Worm (Caenorhabditis elegans) whole organism, L4 larva: ENCODE results near the gene ast-1.
"Not testable (repeated sequence)": the region's sequence is repeated elsewhere in the genome, so short reads cannot be mapped to it uniquely, and the experiment has no call there.

ENCODE experiments used
- T20F7.1 ChIP-seq: fragments of 200-800 bp; sonication (Bioruptor generic); optimal IDR thresholded peaks from 2 replicates; lab custom pipeline; 2018; ENCODE audit warnings: mild to moderate bottlenecking, missing genetic modification characterization, missing compliant biosample characterization
- Y5F2A.4 ChIP-seq: fragments of 200-800 bp; sonication (Bioruptor generic); optimal IDR thresholded peaks from 2 replicates; lab custom pipeline; 2018; ENCODE audit warnings: mild to moderate bottlenecking, missing genetic modification characterization, missing compliant biosample characterization
- ZK546.5 ChIP-seq, 2 experiments: sonication (generic microtip); optimal IDR thresholded peaks; 2 replicates each; lab custom pipeline; 2017; ENCODE audit warnings: missing biosample characterization in 2 of 2, missing genetic modification characterization in 2 of 2
- aha-1 ChIP-seq: fragments of 150-350 bp; peaks from one replicate; lab custom pipeline; 2014; ENCODE audit warnings: missing biosample characterization, missing genetic modification characterization
- ceh-20 ChIP-seq: fragments of 200-800 bp; sonication (Bioruptor generic); IDR thresholded peaks from 2 replicates; pipeline ENCODE4 v1.3.6; 2022; ENCODE audit warnings: missing genetic modification reagents, missing genetic modification characterization, missing compliant biosample characterization
- ceh-44 ChIP-seq: fragments of 200-800 bp; sonication (Bioruptor generic); IDR thresholded peaks from 2 replicates; pipeline ENCODE4 v1.3.6; 2022; ENCODE audit warnings: missing genetic modification reagents, missing genetic modification characterization, missing compliant biosample characterization
- ceh-82 ChIP-seq: sonication (generic microtip); optimal IDR thresholded peaks from 2 replicates; lab custom pipeline; 2017; ENCODE audit warnings: missing biosample characterization, missing genetic modification characterization
- ctbp-1 ChIP-seq: fragments of 200-800 bp; sonication (Bioruptor generic); IDR thresholded peaks from 2 replicates; pipeline ENCODE4 v1.3.6; 2022; ENCODE audit warnings: missing genetic modification reagents, missing genetic modification characterization, missing compliant biosample characterization
- daf-12 ChIP-seq: fragments of 150-350 bp; optimal IDR thresholded peaks from 2 replicates; lab custom pipeline; 2014; ENCODE audit warnings: missing biosample characterization, missing genetic modification reagents, missing genetic modification characterization
- daf-16 ChIP-seq, 3 experiments: sonication (generic microtip); optimal IDR thresholded peaks; 2 replicates each; lab custom pipeline; 2016 to 2017; ENCODE audit warnings: missing genetic modification characterization in 3 of 3, missing genetic modification reagents in 3 of 3, mild to moderate bottlenecking in 2 of 3, missing compliant biosample characterization in 2 of 3, missing biosample characterization in 1 of 3, moderate library complexity in 1 of 3
- daf-19 ChIP-seq: fragments of 200-800 bp; sonication (Bioruptor generic); conservative IDR thresholded peaks from 2 replicates; pipeline ENCODE4 v1.3.6; 2022; ENCODE audit warnings: missing genetic modification characterization, missing compliant biosample characterization
- daf-8 ChIP-seq: fragments of 200-800 bp; sonication (Bioruptor generic); IDR thresholded peaks from 2 replicates; pipeline ENCODE4 v1.3.6; 2022; ENCODE audit warnings: missing genetic modification characterization, missing compliant biosample characterization
- dpl-1 ChIP-seq: fragments of 150-350 bp; optimal IDR thresholded peaks from 2 replicates; lab custom pipeline; 2014; ENCODE audit warnings: missing biosample characterization, missing genetic modification reagents, missing genetic modification characterization
- duxl-1 ChIP-seq: sonication (generic microtip); optimal IDR thresholded peaks from 2 replicates; lab custom pipeline; 2016; ENCODE audit warnings: mild to moderate bottlenecking, missing genetic modification characterization, moderate library complexity, missing compliant biosample characterization; ENCODE audit not compliant: poor library complexity
- dve-1 ChIP-seq: sonication (generic microtip); optimal IDR thresholded peaks from 2 replicates; lab custom pipeline; 2017; ENCODE audit warnings: antibody characterized with exemption, mild to moderate bottlenecking, missing genetic modification characterization, missing compliant biosample characterization; ENCODE audit not compliant: insufficient read depth
- egl-43 ChIP-seq: fragments of 200-800 bp; sonication (Bioruptor generic); IDR thresholded peaks from 2 replicates; pipeline ENCODE4 v1.3.6; 2022; ENCODE audit warnings: missing genetic modification reagents, missing genetic modification characterization, missing compliant biosample characterization
- hif-1 ChIP-seq, 2 experiments: sonication (generic microtip); optimal IDR thresholded peaks; 2 replicates each; lab custom pipeline; 2016 to 2017; ENCODE audit warnings: missing compliant biosample characterization in 2 of 2, missing genetic modification characterization in 2 of 2, missing genetic modification reagents in 2 of 2, missing genotype in 2 of 2, mild to moderate bottlenecking in 1 of 2
- hlh-11 ChIP-seq: fragments of 200-800 bp; sonication (Bioruptor generic); optimal IDR thresholded peaks from 2 replicates; lab custom pipeline; 2018; ENCODE audit warnings: mild to moderate bottlenecking, missing genetic modification characterization, missing compliant biosample characterization
- hmg-1.1 ChIP-seq: fragments of 200-800 bp; sonication (Bioruptor generic); IDR thresholded peaks from 2 replicates; pipeline ENCODE4 v1.3.6; 2022; ENCODE audit warnings: missing genetic modification reagents, missing genetic modification characterization, missing compliant biosample characterization
- jun-1 ChIP-seq: fragments of 150-350 bp; optimal IDR thresholded peaks from 2 replicates; lab custom pipeline; 2014; ENCODE audit warnings: missing biosample characterization, missing genetic modification reagents, missing genetic modification characterization
- lin-13 ChIP-seq: fragments of 150-350 bp; optimal IDR thresholded peaks from 2 replicates; lab custom pipeline; 2014; ENCODE audit warnings: missing biosample characterization, missing genetic modification reagents, missing genetic modification characterization
- lin-38 ChIP-seq: fragments of 200-800 bp; sonication (Bioruptor generic); IDR thresholded peaks from 2 replicates; pipeline ENCODE4 v1.3.6; 2022; ENCODE audit warnings: missing genetic modification reagents, missing genetic modification characterization, missing compliant biosample characterization
- lir-3 ChIP-seq: sonication (generic microtip); optimal IDR thresholded peaks from 2 replicates; lab custom pipeline; 2016; ENCODE audit warnings: mild to moderate bottlenecking, missing genetic modification characterization, missing compliant biosample characterization
- lsy-2 ChIP-seq, 2 experiments: fragments of 150-350 bp in 1 of 2; sonication (generic microtip) in 1 of 2; optimal IDR thresholded peaks; 2 replicates each; lab custom pipeline; 2014 to 2017; ENCODE audit warnings: missing biosample characterization in 2 of 2, missing genetic modification characterization in 2 of 2
- mxl-2 ChIP-seq: fragments of 200-800 bp; sonication (Bioruptor generic); conservative IDR thresholded peaks from 2 replicates; pipeline ENCODE4 v1.3.6; 2022; ENCODE audit warnings: missing genetic modification reagents, missing genetic modification characterization, missing compliant biosample characterization
- mxl-3 ChIP-seq: fragments of 200-800 bp; sonication (Bioruptor generic); optimal IDR thresholded peaks from 2 replicates; lab custom pipeline; 2018; ENCODE audit warnings: mild to moderate bottlenecking, missing genetic modification characterization, missing compliant biosample characterization
- nhr-111 ChIP-seq: fragments of 200-800 bp; sonication (Bioruptor generic); optimal IDR thresholded peaks from 2 replicates; lab custom pipeline; 2018; ENCODE audit warnings: mild to moderate bottlenecking, missing genetic modification characterization, missing compliant biosample characterization
- nhr-28 ChIP-seq: fragments of 150-350 bp; optimal IDR thresholded peaks from 2 replicates; lab custom pipeline; 2014; ENCODE audit warnings: missing biosample characterization, missing genetic modification characterization
- nhr-42 ChIP-seq: fragments of 200-800 bp; sonication (Bioruptor generic); IDR thresholded peaks from 2 replicates; pipeline ENCODE4 v1.3.6; 2022; ENCODE audit warnings: missing genetic modification characterization, missing compliant biosample characterization
- php-3 ChIP-seq: fragments of 200-800 bp; sonication (Bioruptor generic); IDR thresholded peaks from 2 replicates; pipeline ENCODE4 v1.3.6; 2022; ENCODE audit warnings: missing genetic modification reagents, missing genetic modification characterization, missing compliant biosample characterization
- pqm-1 ChIP-seq: sonication (generic microtip); optimal IDR thresholded peaks from 2 replicates; lab custom pipeline; 2017; ENCODE audit warnings: missing biosample characterization, missing genetic modification characterization
- saeg-2 ChIP-seq: fragments of 200-800 bp; sonication (Bioruptor generic); IDR thresholded peaks from 2 replicates; pipeline ENCODE4 v1.3.6; 2022; ENCODE audit warnings: missing genetic modification reagents, missing genetic modification characterization, missing compliant biosample characterization
- snpc-4 ChIP-seq: fragments of 150-350 bp; optimal IDR thresholded peaks from 2 replicates; lab custom pipeline; 2014; ENCODE audit warnings: missing biosample characterization, missing genetic modification characterization
- unc-130 ChIP-seq: sonication (generic microtip); optimal IDR thresholded peaks from 2 replicates; lab custom pipeline; 2016; ENCODE audit warnings: missing genetic modification reagents, missing genetic modification characterization, missing compliant biosample characterization
- zag-1 ChIP-seq: fragments of 150-350 bp; optimal IDR thresholded peaks from 2 replicates; lab custom pipeline; 2014; ENCODE audit warnings: missing biosample characterization, missing genetic modification characterization
- zfp-3 ChIP-seq: fragments of 200-800 bp; sonication (Bioruptor generic); conservative IDR thresholded peaks from 2 replicates; pipeline ENCODE4 v1.3.6; 2022; ENCODE audit warnings: missing genetic modification reagents, missing genetic modification characterization, missing compliant biosample characterization

Gene ast-1

ce11 chrII:4135259-4135658, at the start of gene ast-1:
TSS of gene ast-1 (minus strand) at chrII:4135359.
- TF ChIP-seq dpl-1, ceh-20, nhr-111: not testable (repeated sequence)

- TF ChIP-seq egl-43 (GFP tag; lab: Robert Waterston, UW) (no peak), daf-16 (GFP tag; optimal IDR thresholded peaks at IDR 0.05; lab: Kevin White, UChicago) (peak in 1 of 2 experiments; percentile 21), daf-16 (tag; optimal IDR thresholded peaks at IDR 0.05; lab: Kevin White, UChicago) (no peak), hmg-1.1 (0 out of 2 replicates have a peak, but pooled peaks have one; percentile 22), nhr-28 (tag; lab: Kevin White, UChicago) (peak; percentile 8), lir-3 (tag; lab: Kevin White, UChicago) (no peak), zfp-3 (GFP tag; lab: Robert Waterston, UW) (no peak)
These were observed 48.8 kb upstream of the ast-1 start for ce11 chrII:4183979-4184378.

ce11 chrII:4182364-4182763, 47.2 kb upstream of the ast-1 start, which contains the start of gene R03H10.11:
TSS of gene R03H10.11 (plus strand) at chrII:4182664.
- TF ChIP-seq ceh-82 (tag; lab: Kevin White, UChicago) (no peak), lsy-2 (tag; optimal IDR thresholded peaks at IDR 0.05; lab: Kevin White, UChicago) (no peak), lin-38 (no peak), hmg-1.1 (no peak), zag-1 (tag; lab: Kevin White, UChicago) (no peak), T20F7.1 (GFP tag; lab: Kevin White, UChicago) (no peak), snpc-4 (tag; lab: Kevin White, UChicago) (no peak)

ce11 chrII:4179897-4180296, 44.7 kb upstream of the ast-1 start, which contains the start of gene R03H10.1:
TSS of gene R03H10.1 (plus strand) at chrII:4180248.
- TF ChIP-seq aha-1 (peak; percentile 76), nhr-28 (tag; lab: Kevin White, UChicago) (peak; percentile 14), daf-8 (GFP tag; lab: Robert Waterston, UW) (no peak), ceh-44 (GFP tag; lab: Robert Waterston, UW) (no peak), duxl-1 (no peak), saeg-2 (no peak), daf-16 (GFP tag; optimal IDR thresholded peaks at IDR 0.05; lab: Kevin White, UChicago) (no peak), daf-16 (tag; optimal IDR thresholded peaks at IDR 0.05; lab: Kevin White, UChicago) (peak; percentile 89), hlh-11 (peak; percentile 21), ZK546.5 (tag; optimal IDR thresholded peaks at IDR 0.05; lab: Kevin White, UChicago) (no peak), lin-13 (no peak), mxl-2 (no peak), daf-19 (GFP tag; lab: Robert Waterston, UW) (no peak), dve-1 (tag; lab: Kevin White, UChicago) (peak; percentile 66), php-3 (peak; percentile 71)

ce11 chrII:4178838-4179237, 43.7 kb upstream of the ast-1 start, which contains the start of gene R03H10.7:
TSS of gene R03H10.7 (minus strand) at chrII:4178938.
- TF ChIP-seq pqm-1 (tag; lab: Kevin White, UChicago) (peak; percentile 45), daf-16 (GFP tag; optimal IDR thresholded peaks at IDR 0.05; lab: Kevin White, UChicago) (no peak), daf-16 (tag; optimal IDR thresholded peaks at IDR 0.05; lab: Kevin White, UChicago) (peak; percentile 19), Y5F2A.4 (no peak)

- no peak for TF ChIP-seq saeg-2
- no peak for TF ChIP-seq hif-1 (tag; optimal IDR thresholded peaks at IDR 0.05; lab: Kevin White, UChicago)
- no peak for TF ChIP-seq mxl-3 (GFP tag; lab: Kevin White, UChicago)
- TF ChIP-seq nhr-42 = no peak
- TF ChIP-seq ceh-20 = no peak
- no peak for TF ChIP-seq ctbp-1
- TF ChIP-seq dpl-1 = no peak
- no peak for TF ChIP-seq jun-1 (tag; lab: Kevin White, UChicago)
- no peak for TF ChIP-seq snpc-4 (tag; lab: Kevin White, UChicago)
- no peak for TF ChIP-seq daf-12 (tag; lab: Kevin White, UChicago)
- TF ChIP-seq unc-130 (GFP tag; lab: Kevin White, UChicago) = no peak
These were observed 38.7 kb upstream of the ast-1 start for ce11 chrII:4173842-4174241.
